Fruit fly (Drosophila melanogaster): ENCODE results near the gene PNUTS.
A peak's percentile ranks its signal among the peaks of the same experiment; 100 is the strongest.

The PNUTS gene

DNA sequence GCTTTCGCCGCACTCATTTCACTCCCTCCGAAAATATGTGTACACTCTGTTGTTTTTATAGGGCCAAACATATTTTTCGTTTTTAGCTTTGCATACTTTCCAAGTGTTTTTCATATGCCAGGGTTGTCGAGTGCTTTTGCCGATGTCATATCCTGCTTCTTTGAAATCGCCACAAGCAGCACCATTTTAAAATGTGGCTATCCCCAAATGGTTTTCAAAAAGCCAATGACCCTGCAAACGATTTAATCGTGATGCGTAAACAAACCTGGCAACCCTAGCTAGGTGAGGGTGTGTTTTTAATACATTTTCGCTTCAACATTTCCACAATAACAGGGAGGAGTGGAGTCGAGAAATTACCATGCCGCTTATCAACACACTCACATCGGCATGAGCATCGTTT is 22.2 kb downstream of the PNUTS start (continued):
- no peak for TF ChIP-seq grn (GFP tag; optimal IDR thresholded peaks at IDR 0.05)
- TF ChIP-seq CG16815 (GFP tag; optimal IDR thresholded peaks at IDR 0.05): no peak
- TF ChIP-seq CG18262 (tag; optimal IDR thresholded peaks at IDR 0.05): peak; percentile 30
- TF ChIP-seq nmo (GFP tag; optimal IDR thresholded peaks at IDR 0.05): peak; percentile 16
- TF ChIP-seq CG17385 (GFP tag; optimal IDR thresholded peaks at IDR 0.05): peak; percentile 32
- peak; percentile 47 for TF ChIP-seq ind (GFP tag; optimal IDR thresholded peaks at IDR 0.05)
- TF ChIP-seq CG11093 (GFP tag; IDR thresholded peaks at IDR 0.05): peak; percentile 29; the same call in 1 of the 3 replicates
- peak; percentile 41 for TF ChIP-seq grau (tag; optimal IDR thresholded peaks at IDR 0.05)
- peak; percentile 48 for TF ChIP-seq CG15269 (tag; optimal IDR thresholded peaks at IDR 0.05)
- no peak for TF ChIP-seq psq (GFP tag; optimal IDR thresholded peaks at IDR 0.05)
- TF ChIP-seq zfh2 (GFP tag; optimal IDR thresholded peaks at IDR 0.05): peak; percentile 14
- TF ChIP-seq Med (GFP tag): peak; percentile 89
- TF ChIP-seq CG10267 (tag; optimal IDR thresholded peaks at IDR 0.05): peak; percentile 15
- peak; percentile 22 for TF ChIP-seq CG17829 (tag; optimal IDR thresholded peaks at IDR 0.05)
- 0 out of 3 replicates have a peak, but pooled peaks have one; percentile 17 for TF ChIP-seq CG34422 (GFP tag; IDR thresholded peaks at IDR 0.05)
- TF ChIP-seq CG12769 (tag; optimal IDR thresholded peaks at IDR 0.05): peak; percentile 59
- no peak for TF ChIP-seq HmgD (GFP tag; optimal IDR thresholded peaks at IDR 0.05)
- peak; percentile 8 for TF ChIP-seq CG14710 (tag; optimal IDR thresholded peaks at IDR 0.05)
- TF ChIP-seq Ada2b (GFP tag; IDR thresholded peaks at IDR 0.05): peak; percentile 39; the same call in 1 of the 2 replicates
- peak; percentile 10 for TF ChIP-seq mirr (GFP tag; optimal IDR thresholded peaks at IDR 0.05)
- peak; percentile 21 for TF ChIP-seq CG2712 (tag; optimal IDR thresholded peaks at IDR 0.05)
- peak; percentile 64 for TF ChIP-seq CG11504 (tag; optimal IDR thresholded peaks at IDR 0.05)
- peak; percentile 79 for TF ChIP-seq lab (GFP tag; optimal IDR thresholded peaks at IDR 0.05)
- no peak for TF ChIP-seq CG7963 (GFP tag; IDR thresholded peaks at IDR 0.05; ENCODE audit: partially characterized antibody)
- peak; percentile 50; the same call in 1 of the 3 replicates for TF ChIP-seq Optix (GFP tag; IDR thresholded peaks at IDR 0.05)
- peak; percentile 92 for TF ChIP-seq stwl (tag; optimal IDR thresholded peaks at IDR 0.05)
- peak; percentile 45; the same call in 2 of the 4 replicates for TF ChIP-seq Gug (GFP tag; IDR thresholded peaks at IDR 0.05)
- peak; percentile 50; the same call in 1 of the 2 replicates for TF ChIP-seq stc (GFP tag; IDR thresholded peaks at IDR 0.05)
- peak; percentile 48 for TF ChIP-seq CG7839 (tag; optimal IDR thresholded peaks at IDR 0.05)
- TF ChIP-seq dimm (GFP tag; IDR thresholded peaks at IDR 0.05): no peak
- no peak for TF ChIP-seq H15 (GFP tag; IDR thresholded peaks at IDR 0.05)
- TF ChIP-seq CG16813 (GFP tag; IDR thresholded peaks at IDR 0.05; ENCODE audit: partially characterized antibody): 0 out of 3 replicates have a peak, but pooled peaks have one; percentile 18
- TF ChIP-seq NfI (GFP tag; optimal IDR thresholded peaks at IDR 0.05): peak; percentile 33
- TF ChIP-seq Bteb2 (GFP tag; optimal IDR thresholded peaks at IDR 0.05): no peak
- peak; percentile 33; the same call in 1 of the 2 replicates for TF ChIP-seq ranshi (GFP tag; IDR thresholded peaks at IDR 0.05)
- TF ChIP-seq dpn (GFP tag; optimal IDR thresholded peaks at IDR 0.05): peak; percentile 7 to 32
- TF ChIP-seq ci (GFP tag; IDR thresholded peaks at IDR 0.05): 0 out of 3 replicates have a peak, but pooled peaks have one; percentile 17
- 0 out of 2 replicates have a peak, but pooled peaks have one; percentile 24 for TF ChIP-seq CG31441 (GFP tag; IDR thresholded peaks at IDR 0.05)
- TF ChIP-seq CG8290 (GFP tag; optimal IDR thresholded peaks at IDR 0.05): no peak
- peak in 1 of 2 experiments; percentile 75 for TF ChIP-seq CG8290 (tag; optimal IDR thresholded peaks at IDR 0.05)
- peak; percentile 9 for TF ChIP-seq CG13296 (GFP tag; optimal IDR thresholded peaks at IDR 0.05)
- TF ChIP-seq CG42726 (GFP tag; IDR thresholded peaks at IDR 0.05; ENCODE audit: partially characterized antibody): no peak
- TF ChIP-seq CG9215 (GFP tag; IDR thresholded peaks at IDR 0.05): no peak
- TF ChIP-seq D19B (GFP tag; optimal IDR thresholded peaks at IDR 0.05): peak; percentile 25
- peak; percentile 16 for TF ChIP-seq org-1 (GFP tag; optimal IDR thresholded peaks at IDR 0.05)
- TF ChIP-seq Antp (GFP tag; optimal IDR thresholded peaks at IDR 0.05): peak; percentile 26
- TF ChIP-seq NC2β (GFP tag; optimal IDR thresholded peaks at IDR 0.05): no peak
- TF ChIP-seq ems (GFP tag; optimal IDR thresholded peaks at IDR 0.05): peak; percentile 3
- peak; percentile 52 for TF ChIP-seq Fer1 (GFP tag; optimal IDR thresholded peaks at IDR 0.05)
- TF ChIP-seq Rfx (GFP tag; IDR thresholded peaks at IDR 0.05): peak; percentile 53
- TF ChIP-seq CG6689 (GFP tag; IDR thresholded peaks at IDR 0.05): peak; percentile 41; the same call in 1 of the 2 replicates

All from whole organism, embryonic.